Worm (Caenorhabditis elegans) whole organism, L3 larva: Measurements from ENCODE around the gene ech-8.

Experiments used
- R02D3.7 ChIP-seq: fragments of 150-350 bp; optimal IDR thresholded peaks from 2 replicates; lab custom pipeline; 2014; ENCODE audit warnings: missing biosample characterization, missing genetic modification characterization
- ZK546.5 ChIP-seq: sonication (generic microtip); optimal IDR thresholded peaks from 2 replicates; lab custom pipeline; 2017; ENCODE audit warnings: missing biosample characterization, missing genetic modification characterization
- aly-2 ChIP-seq: fragments of 150-350 bp; optimal IDR thresholded peaks from 2 replicates; lab custom pipeline; 2014; ENCODE audit warnings: missing biosample characterization, missing genetic modification characterization
- ama-1 ChIP-seq: fragments of 150-350 bp; optimal IDR thresholded peaks from 2 replicates; lab custom pipeline; 2018
- ceh-28 ChIP-seq: fragments of 150-350 bp; optimal IDR thresholded peaks from 2 replicates; lab custom pipeline; 2014; ENCODE audit warnings: missing biosample characterization, missing genetic modification reagents, missing genetic modification characterization
- ceh-82 ChIP-seq: fragments of 150-350 bp; optimal IDR thresholded peaks from 2 replicates; lab custom pipeline; 2014; ENCODE audit warnings: missing biosample characterization, missing genetic modification characterization
- daf-12 ChIP-seq: fragments of 150-350 bp; optimal IDR thresholded peaks from 2 replicates; lab custom pipeline; 2014; ENCODE audit warnings: missing biosample characterization, missing genetic modification reagents, missing genetic modification characterization
- egl-27 ChIP-seq: sonication (generic microtip); optimal IDR thresholded peaks from 4 replicates; lab custom pipeline; 2017; ENCODE audit warnings: missing biosample characterization, missing genetic modification reagents, missing genetic modification characterization
- elt-1 ChIP-seq: fragments of 150-350 bp; optimal IDR thresholded peaks from 2 replicates; lab custom pipeline; 2014; ENCODE audit warnings: missing biosample characterization, missing genetic modification characterization
- fkh-10 ChIP-seq: sonication (generic microtip); optimal IDR thresholded peaks from 2 replicates; lab custom pipeline; 2017; ENCODE audit warnings: missing biosample characterization, missing genetic modification reagents, missing genetic modification characterization
- fkh-2 ChIP-seq: fragments of 150-350 bp; optimal IDR thresholded peaks from 2 replicates; lab custom pipeline; 2014; ENCODE audit warnings: missing biosample characterization, missing genetic modification reagents, missing genetic modification characterization
- fos-1 ChIP-seq: fragments of 150-350 bp; optimal IDR thresholded peaks from 2 replicates; lab custom pipeline; 2014; ENCODE audit warnings: missing biosample characterization, missing genetic modification characterization
- lin-15B ChIP-seq: fragments of 150-350 bp; optimal IDR thresholded peaks from 2 replicates; lab custom pipeline; 2014; ENCODE audit warnings: missing biosample characterization, missing genetic modification characterization
- lin-39 ChIP-seq: fragments of 150-350 bp; optimal IDR thresholded peaks from 2 replicates; lab custom pipeline; 2018; ENCODE audit warnings: missing biosample characterization, missing genetic modification reagents, missing genetic modification characterization
- mdl-1 ChIP-seq: fragments of 150-350 bp; optimal IDR thresholded peaks from 2 replicates; lab custom pipeline; 2014; ENCODE audit warnings: missing biosample characterization, missing genetic modification characterization
- mml-1 ChIP-seq: fragments of 150-350 bp; sonication (generic microtip); optimal IDR thresholded peaks from 3 replicates; lab custom pipeline; 2014; ENCODE audit warnings: missing biosample characterization, missing genetic modification characterization
- nfya-1 ChIP-seq: sonication (generic microtip); optimal IDR thresholded peaks from 2 replicates; lab custom pipeline; 2017; ENCODE audit warnings: missing genetic modification characterization, mild to moderate bottlenecking, missing compliant biosample characterization, antibody characterized with exemption, moderate library complexity; ENCODE audit not compliant: insufficient read depth
- nhr-11 ChIP-seq: fragments of 150-350 bp; optimal IDR thresholded peaks from 2 replicates; lab custom pipeline; 2014; ENCODE audit warnings: missing biosample characterization, missing genetic modification characterization
- nhr-12 ChIP-seq: fragments of 150-350 bp; optimal IDR thresholded peaks from 2 replicates; lab custom pipeline; 2014; ENCODE audit warnings: missing biosample characterization, missing genetic modification characterization
- nhr-237 ChIP-seq: fragments of 150-350 bp; optimal IDR thresholded peaks from 2 replicates; lab custom pipeline; 2014; ENCODE audit warnings: missing biosample characterization, missing genetic modification characterization
- nhr-25 ChIP-seq: sonication (generic microtip); optimal IDR thresholded peaks from 2 replicates; lab custom pipeline; 2017; ENCODE audit warnings: missing biosample characterization, missing genetic modification characterization
- nhr-28 ChIP-seq: fragments of 150-350 bp; optimal IDR thresholded peaks from 2 replicates; lab custom pipeline; 2014; ENCODE audit warnings: missing biosample characterization, missing genetic modification characterization
- nhr-43 ChIP-seq: sonication (generic microtip); optimal IDR thresholded peaks from 2 replicates; lab custom pipeline; 2016; ENCODE audit warnings: mild to moderate bottlenecking, missing genetic modification characterization, missing compliant biosample characterization; ENCODE audit not compliant: poor library complexity, severe bottlenecking
- nhr-67 ChIP-seq: fragments of 150-350 bp; optimal IDR thresholded peaks from 2 replicates; lab custom pipeline; 2014; ENCODE audit warnings: missing biosample characterization, missing genetic modification characterization
- nhr-76 ChIP-seq: fragments of 150-350 bp; sonication (generic microtip); optimal IDR thresholded peaks from 5 replicates; lab custom pipeline; 2014; ENCODE audit warnings: missing biosample characterization, missing genetic modification characterization
- nhr-77 ChIP-seq: fragments of 150-350 bp; optimal IDR thresholded peaks from 2 replicates; lab custom pipeline; 2014; ENCODE audit warnings: missing biosample characterization, missing genetic modification characterization
- pha-4 ChIP-seq: fragments of 150-350 bp; optimal IDR thresholded peaks from 2 replicates; lab custom pipeline; 2014; ENCODE audit warnings: missing biosample characterization, missing genetic modification reagents, missing genetic modification characterization
- pqm-1 ChIP-seq: fragments of 150-350 bp; optimal IDR thresholded peaks from 2 replicates; lab custom pipeline; 2017; ENCODE audit warnings: missing biosample characterization, missing genetic modification characterization, inconsistent platforms
- sea-2 ChIP-seq: fragments of 150-350 bp; sonication (generic microtip); optimal IDR thresholded peaks from 4 replicates; lab custom pipeline; 2014; ENCODE audit warnings: missing biosample characterization, missing genetic modification reagents, missing genetic modification characterization
- snpc-4 ChIP-seq: fragments of 150-350 bp; optimal IDR thresholded peaks from 2 replicates; lab custom pipeline; 2014; ENCODE audit warnings: missing biosample characterization, missing genetic modification characterization
- tbx-2 ChIP-seq: sonication (generic microtip); optimal IDR thresholded peaks from 2 replicates; lab custom pipeline; 2016; ENCODE audit warnings: mild to moderate bottlenecking, missing genetic modification characterization, missing compliant biosample characterization
- unc-39 ChIP-seq: sonication (generic microtip); optimal IDR thresholded peaks from 4 replicates; lab custom pipeline; 2017; ENCODE audit warnings: missing biosample characterization, missing genetic modification characterization
- unc-62 ChIP-seq: fragments of 150-350 bp; sonication (generic microtip); optimal IDR thresholded peaks from 4 replicates; lab custom pipeline; 2014; ENCODE audit warnings: missing biosample characterization, missing genetic modification reagents, missing genetic modification characterization

Gene ech-8

ce11 chrIV:10219208-10219607 lies 19.8 kb downstream of the ech-8 start, which contains the start of gene qns-1:
Gene qns-1 (minus strand): TSS chrIV:10219308.
- TF ChIP-seq mml-1 (no peak), fkh-10 (GFP tag; lab: Kevin White, UChicago) (no peak), nhr-77 (tag; lab: Kevin White, UChicago) (no peak), pha-4 (tag; lab: Kevin White, UChicago) (no peak), fos-1 (tag; lab: Kevin White, UChicago) (no peak), lin-15B (tag; lab: Kevin White, UChicago) (no peak), ceh-28 (tag; lab: Kevin White, UChicago) (no peak), nfya-1 (no peak), pqm-1 (no peak), sea-2 (GFP tag; lab: Kevin White, UChicago) (no peak), lin-39 (no peak), R02D3.7 (tag; lab: Kevin White, UChicago) (no peak)

DNA sequence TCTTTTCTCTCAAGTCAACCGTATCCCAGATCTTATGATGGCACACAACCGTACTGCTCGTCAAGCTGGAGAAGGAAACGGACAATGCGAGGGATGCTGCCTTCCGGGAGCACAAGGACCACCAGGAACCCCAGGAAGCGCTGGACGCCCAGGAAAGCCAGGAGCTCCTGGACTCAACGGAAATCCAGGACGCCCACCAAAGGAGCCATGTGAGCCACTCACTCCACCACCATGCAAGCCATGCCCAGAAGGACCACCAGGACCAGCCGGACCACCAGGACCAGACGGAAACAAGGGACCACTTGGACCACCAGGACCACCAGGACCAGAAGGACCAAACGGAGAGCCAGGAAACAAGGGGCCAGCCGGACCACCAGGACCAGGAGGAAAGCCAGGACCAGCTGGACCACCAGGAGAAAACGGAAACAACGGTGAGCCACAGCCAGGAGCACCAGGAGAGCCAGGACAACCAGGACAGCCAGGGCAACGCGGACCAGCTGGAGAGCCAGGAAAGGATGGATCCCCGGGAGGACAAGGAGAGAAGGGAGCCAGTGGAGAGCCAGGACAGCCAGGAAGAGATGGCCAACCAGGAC lies 22.2 kb downstream of the ech-8 start:
- TF ChIP-seq unc-62 (no peak), aly-2 (tag; lab: Kevin White, UChicago) (no peak), nhr-43 (no peak), unc-39 (tag; lab: Kevin White, UChicago) (no peak), nhr-28 (tag; lab: Kevin White, UChicago) (no peak)

ce11 chrIV:10216078-10216477 lies 22.9 kb downstream of the ech-8 start, which contains the start of gene col-124:
Gene col-124 (plus strand): TSS chrIV:10216451.
- TF ChIP-seq nhr-237 (no peak), nhr-12 (tag; lab: Kevin White, UChicago) (no peak)

- no peak for TF ChIP-seq nfya-1
- TF ChIP-seq nhr-76 (tag; lab: Kevin White, UChicago): no peak
- TF ChIP-seq nhr-237: no peak
- TF ChIP-seq ceh-82: no peak
- TF ChIP-seq sea-2 (GFP tag; lab: Kevin White, UChicago): no peak
- no peak for TF ChIP-seq mdl-1 (tag; lab: Kevin White, UChicago)
- no peak for TF ChIP-seq unc-39 (tag; lab: Kevin White, UChicago)
- no peak for TF ChIP-seq nhr-11 (tag; lab: Kevin White, UChicago)
- TF ChIP-seq snpc-4: no peak
- no peak for TF ChIP-seq fkh-2
- TF ChIP-seq lin-39: no peak
- no peak for TF ChIP-seq fkh-10 (GFP tag; lab: Kevin White, UChicago)
Measured at ce11 chrIV:10215393-10215792, 23.6 kb downstream of the ech-8 start.

ce11 chrIV:10214811-10215210 lies 24.2 kb downstream of the ech-8 start, which contains the start of gene abt-1:
Gene abt-1 (minus strand): TSS chrIV:10214911.
- TF ChIP-seq daf-12 (no peak), fos-1 (tag; lab: Kevin White, UChicago) (no peak), nhr-43 (no peak), mdl-1 (tag; lab: Kevin White, UChicago) (no peak), tbx-2 (tag; lab: Kevin White, UChicago) (no peak), egl-27 (tag; lab: Kevin White, UChicago) (no peak), elt-1 (tag; lab: Kevin White, UChicago) (no peak), ZK546.5 (tag; lab: Kevin White, UChicago) (no peak), sea-2 (GFP tag; lab: Kevin White, UChicago) (no peak), unc-62 (no peak), ama-1 (lab: Kevin White, UChicago) (no peak), fkh-2 (no peak), nhr-77 (tag; lab: Kevin White, UChicago) (no peak), nhr-237 (no peak), R02D3.7 (tag; lab: Kevin White, UChicago) (no peak)

ce11 chrIV:10206182-10206581 lies 32.8 kb downstream of the ech-8 start, which contains the start of gene K04D7.6:
Gene K04D7.6 (minus strand): TSS chrIV:10206282.
- TF ChIP-seq nhr-237 (no peak), nhr-28 (tag; lab: Kevin White, UChicago) (no peak), fkh-10 (GFP tag; lab: Kevin White, UChicago) (no peak), nhr-67 (tag; lab: Kevin White, UChicago) (no peak), nhr-25 (tag; lab: Kevin White, UChicago) (no peak), lin-39 (no peak)
